Worm (Caenorhabditis elegans): ENCODE measurements around the gene Y46E12BL.2.

Gene Y46E12BL.2

DNA sequence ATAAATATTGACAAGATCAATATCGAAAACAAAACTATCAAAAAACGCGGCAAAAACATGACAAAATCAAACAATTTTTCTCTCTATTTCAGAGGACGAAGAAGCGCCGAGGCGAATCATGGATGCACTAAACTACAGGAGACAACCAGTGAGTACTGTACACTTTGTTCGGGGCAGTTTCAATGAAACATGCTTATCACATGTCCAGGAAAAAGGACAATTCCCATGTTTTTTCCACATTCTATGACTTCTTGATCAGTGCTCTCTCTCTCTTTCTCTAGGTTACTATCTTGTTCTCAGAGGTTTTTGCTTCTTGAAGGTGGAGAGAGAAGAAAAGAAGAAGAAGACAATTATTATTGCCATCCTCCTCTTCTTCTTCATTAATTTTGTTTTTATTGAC is 35.2 kb upstream of the Y46E12BL.2 start:
- TF ChIP-seq sma-9 (GFP tag; optimal IDR thresholded peaks at IDR 0.05) = peak; percentile 42
- TF ChIP-seq sma-9 (tag; optimal IDR thresholded peaks at IDR 0.05) = no peak
- TF ChIP-seq lin-39 (tag; optimal IDR thresholded peaks at IDR 0.05) = no peak
- TF ChIP-seq nhr-129 (tag; optimal IDR thresholded peaks at IDR 0.05) = peak; percentile 12
- TF ChIP-seq fos-1 (tag; optimal IDR thresholded peaks at IDR 0.05) = peak; percentile 35
- TF ChIP-seq ztf-11 (tag; optimal IDR thresholded peaks at IDR 0.05) = no peak
- no peak for TF ChIP-seq nhr-77 (tag; optimal IDR thresholded peaks at IDR 0.05)
- TF ChIP-seq ama-1 (optimal IDR thresholded peaks at IDR 0.05) = no peak
- TF ChIP-seq nhr-10 (tag; optimal IDR thresholded peaks at IDR 0.05) = no peak
- no peak for TF ChIP-seq lsy-2 (tag; optimal IDR thresholded peaks at IDR 0.05)
- TF ChIP-seq sem-4 (tag; optimal IDR thresholded peaks at IDR 0.05) = no peak
- no peak for TF ChIP-seq nhr-6 (tag; optimal IDR thresholded peaks at IDR 0.05)
- no peak for TF ChIP-seq unc-62 (GFP tag; optimal IDR thresholded peaks at IDR 0.05)
- no peak for TF ChIP-seq elt-1 (tag; optimal IDR thresholded peaks at IDR 0.05)
- no peak for TF ChIP-seq blmp-1 (tag; optimal IDR thresholded peaks at IDR 0.05; ENCODE audit: insufficient read depth)
- TF ChIP-seq skn-1 (tag; optimal IDR thresholded peaks at IDR 0.05) = no peak

DNA sequence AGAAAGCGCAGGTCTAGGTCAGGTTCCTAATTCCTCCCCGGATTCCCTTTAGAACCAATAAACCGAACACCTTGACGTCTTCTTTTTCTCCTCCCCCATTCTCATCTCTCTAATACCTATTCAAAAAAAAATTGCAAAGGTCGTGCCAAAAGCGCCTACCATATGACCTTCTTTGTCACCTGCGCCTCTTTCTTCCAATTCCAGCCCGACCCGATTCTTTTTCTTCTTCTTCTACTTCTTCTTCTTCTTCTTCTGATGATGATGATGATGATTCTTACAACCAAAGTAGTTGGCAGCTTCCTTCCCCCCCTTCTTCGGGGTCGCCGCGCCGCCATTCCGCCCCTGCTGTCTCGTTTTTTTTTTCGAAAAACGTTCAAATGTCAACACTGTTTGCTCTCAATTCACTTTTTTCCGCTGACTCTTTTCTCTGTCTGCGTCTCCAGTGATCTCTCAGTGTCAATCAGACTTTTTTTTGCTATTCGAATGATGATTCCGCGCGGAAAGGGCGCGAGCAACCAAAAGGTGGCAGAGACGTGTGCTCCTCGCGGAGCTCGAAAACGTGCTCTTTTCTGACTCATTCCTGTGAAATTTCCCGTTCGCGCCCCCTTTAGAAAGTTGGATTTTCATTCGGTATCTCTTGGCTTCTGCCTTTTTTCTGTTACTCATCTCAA is 29.2 kb upstream of the Y46E12BL.2 start:
- TF ChIP-seq lin-39 (tag; optimal IDR thresholded peaks at IDR 0.05) = no peak
- TF ChIP-seq nhr-10 (tag; optimal IDR thresholded peaks at IDR 0.05) = no peak
- no peak for TF ChIP-seq nhr-21 (tag; optimal IDR thresholded peaks at IDR 0.05)
- TF ChIP-seq nhr-23 (tag; optimal IDR thresholded peaks at IDR 0.05) = no peak
- TF ChIP-seq elt-3 (tag; optimal IDR thresholded peaks at IDR 0.05) = no peak
- TF ChIP-seq elt-1 (tag; optimal IDR thresholded peaks at IDR 0.05) = no peak
- no peak for TF ChIP-seq Y55F3AM.14 (GFP tag; optimal IDR thresholded peaks at IDR 0.05)
- TF ChIP-seq ztf-4 (tag; optimal IDR thresholded peaks at IDR 0.05) = peak; percentile 14
- TF ChIP-seq mbf-1 (tag; optimal IDR thresholded peaks at IDR 0.05) = no peak
- TF ChIP-seq blmp-1 (tag; optimal IDR thresholded peaks at IDR 0.05; ENCODE audit: insufficient read depth) = peak; percentile 67
- TF ChIP-seq ZK546.5 (tag; optimal IDR thresholded peaks at IDR 0.05) = no peak
- no peak for TF ChIP-seq nhr-77 (tag; optimal IDR thresholded peaks at IDR 0.05)
- TF ChIP-seq ztf-1 (GFP tag; conservative IDR thresholded peaks at IDR 0.05) = no peak
- no peak for TF ChIP-seq lin-13 (GFP tag; optimal IDR thresholded peaks at IDR 0.05)
- TF ChIP-seq peb-1 (tag; optimal IDR thresholded peaks at IDR 0.05) = peak; percentile 62
- no peak for TF ChIP-seq ceh-16 (tag; optimal IDR thresholded peaks at IDR 0.05)
- no peak for TF ChIP-seq egl-27 (tag; optimal IDR thresholded peaks at IDR 0.05)
- TF ChIP-seq ceh-82 (tag; optimal IDR thresholded peaks at IDR 0.05) = no peak
- TF ChIP-seq nhr-129 (tag; optimal IDR thresholded peaks at IDR 0.05) = no peak
- TF ChIP-seq nhr-11 (tag; optimal IDR thresholded peaks at IDR 0.05) = no peak
- TF ChIP-seq fos-1 (tag; optimal IDR thresholded peaks at IDR 0.05) = no peak
- no peak for TF ChIP-seq sma-9 (GFP tag; optimal IDR thresholded peaks at IDR 0.05)
- no peak for TF ChIP-seq sma-9 (tag; optimal IDR thresholded peaks at IDR 0.05)
- TF ChIP-seq unc-55 (GFP tag; optimal IDR thresholded peaks at IDR 0.05) = no peak
- TF ChIP-seq unc-62 (GFP tag; optimal IDR thresholded peaks at IDR 0.05) = no peak
- TF ChIP-seq mab-5 (tag; optimal IDR thresholded peaks at IDR 0.05) = no peak
- no peak for TF ChIP-seq sem-4 (tag; optimal IDR thresholded peaks at IDR 0.05)
- TF ChIP-seq unc-39 (tag; optimal IDR thresholded peaks at IDR 0.05) = no peak
- no peak for TF ChIP-seq alr-1 (tag; optimal IDR thresholded peaks at IDR 0.05)
- peak; percentile 17 for TF ChIP-seq F13H6.1 (tag; optimal IDR thresholded peaks at IDR 0.05)
- no peak for TF ChIP-seq dmd-4 (tag; optimal IDR thresholded peaks at IDR 0.05)
- TF ChIP-seq lin-11 (tag; optimal IDR thresholded peaks at IDR 0.05) = no peak
- no peak for TF ChIP-seq C34F6.9 (tag; optimal IDR thresholded peaks at IDR 0.05)
- no peak for TF ChIP-seq nhr-6 (tag; optimal IDR thresholded peaks at IDR 0.05)
- no peak for TF ChIP-seq gmeb-1 (tag; optimal IDR thresholded peaks at IDR 0.05)
- TF ChIP-seq nhr-25 (tag; optimal IDR thresholded peaks at IDR 0.05) = peak; percentile 75
- TF ChIP-seq lsy-2 (tag; optimal IDR thresholded peaks at IDR 0.05) = no peak
- no peak for TF ChIP-seq crh-2 (tag; optimal IDR thresholded peaks at IDR 0.05)
- TF ChIP-seq ama-1 (optimal IDR thresholded peaks at IDR 0.05) = no peak
- no peak for TF ChIP-seq R02D3.7 (tag; optimal IDR thresholded peaks at IDR 0.05)
- TF ChIP-seq nhr-12 (tag; optimal IDR thresholded peaks at IDR 0.05) = no peak
- TF ChIP-seq skn-1 (tag; optimal IDR thresholded peaks at IDR 0.05) = no peak
